Worm (Caenorhabditis elegans): ENCODE results near the gene C25F9.5.

- TF ChIP-seq ceh-83 (GFP tag; optimal IDR thresholded peaks at IDR 0.05) = no peak
- TF ChIP-seq ces-1 (GFP tag; optimal IDR thresholded peaks at IDR 0.05) = no peak
- no peak for TF ChIP-seq lin-13 (tag; optimal IDR thresholded peaks at IDR 0.05)
- no peak for TF ChIP-seq mab-5 (tag; optimal IDR thresholded peaks at IDR 0.05)
- no peak for TF ChIP-seq mep-1 (tag; optimal IDR thresholded peaks at IDR 0.05)
- TF ChIP-seq snpc-4 (tag; optimal IDR thresholded peaks at IDR 0.05) = no peak
These were observed at the start of gene C25F9.5 for ce11 chrV:19410663-19411062.

All from whole organism, mixed stage, embryonic.